Worm (Caenorhabditis elegans) whole organism, L2 larva: ENCODE data around the gene C16D9.9.

Experiments
- C34F6.9 ChIP-seq: fragments of 150-350 bp; optimal IDR thresholded peaks from 2 replicates; lab custom pipeline; 2014; ENCODE audit warnings: missing biosample characterization, missing genetic modification characterization
- F13H6.1 ChIP-seq: sonication (generic microtip); optimal IDR thresholded peaks from 2 replicates; lab custom pipeline; 2016; ENCODE audit warnings: missing genetic modification characterization, missing compliant biosample characterization
- R02D3.7 ChIP-seq: fragments of 150-350 bp; optimal IDR thresholded peaks from 2 replicates; lab custom pipeline; 2014; ENCODE audit warnings: missing biosample characterization, missing genetic modification characterization
- Y55F3AM.14 ChIP-seq: fragments of 200-800 bp; sonication (Bioruptor generic); optimal IDR thresholded peaks from 2 replicates; lab custom pipeline; 2018; ENCODE audit warnings: mild to moderate bottlenecking, missing genetic modification characterization, missing compliant biosample characterization
- ZK546.5 ChIP-seq: sonication (generic microtip); optimal IDR thresholded peaks from 2 replicates; lab custom pipeline; 2017; ENCODE audit warnings: missing biosample characterization, missing genetic modification characterization
- alr-1 ChIP-seq: fragments of 150-350 bp; optimal IDR thresholded peaks from 2 replicates; lab custom pipeline; 2014; ENCODE audit warnings: missing biosample characterization, missing genetic modification characterization
- aly-2 ChIP-seq: fragments of 150-350 bp; optimal IDR thresholded peaks from 2 replicates; lab custom pipeline; 2014; ENCODE audit warnings: missing biosample characterization, missing genetic modification characterization
- ama-1 ChIP-seq: fragments of 150-350 bp; optimal IDR thresholded peaks from 2 replicates; lab custom pipeline; 2018; ENCODE audit warnings: inconsistent platforms
- blmp-1 ChIP-seq: sonication (generic microtip); optimal IDR thresholded peaks from 2 replicates; lab custom pipeline; 2017; ENCODE audit warnings: missing genetic modification characterization, mild to moderate bottlenecking, missing compliant biosample characterization, antibody characterized with exemption, moderate library complexity; ENCODE audit not compliant: insufficient read depth
- ceh-16 ChIP-seq: fragments of 150-350 bp; optimal IDR thresholded peaks from 2 replicates; lab custom pipeline; 2014; ENCODE audit warnings: missing biosample characterization, missing genetic modification characterization
- ceh-82 ChIP-seq: fragments of 150-350 bp; optimal IDR thresholded peaks from 2 replicates; lab custom pipeline; 2014; ENCODE audit warnings: missing biosample characterization, missing genetic modification characterization
- crh-2 ChIP-seq: sonication (generic microtip); optimal IDR thresholded peaks from 2 replicates; lab custom pipeline; 2017; ENCODE audit warnings: missing biosample characterization, missing genetic modification characterization
- egl-27 ChIP-seq: sonication (generic microtip); optimal IDR thresholded peaks from 3 replicates; lab custom pipeline; 2017; ENCODE audit warnings: missing biosample characterization, missing genetic modification reagents, missing genetic modification characterization
- elt-1 ChIP-seq: fragments of 150-350 bp; optimal IDR thresholded peaks from 2 replicates; lab custom pipeline; 2014; ENCODE audit warnings: missing biosample characterization, missing genetic modification characterization
- elt-3 ChIP-seq: sonication (generic microtip); optimal IDR thresholded peaks from 2 replicates; lab custom pipeline; 2017; ENCODE audit warnings: missing biosample characterization, missing genetic modification characterization
- fos-1 ChIP-seq: fragments of 150-350 bp; optimal IDR thresholded peaks from 2 replicates; lab custom pipeline; 2014; ENCODE audit warnings: missing biosample characterization, missing genetic modification characterization
- gmeb-1 ChIP-seq: fragments of 150-350 bp; optimal IDR thresholded peaks from 2 replicates; lab custom pipeline; 2014; ENCODE audit warnings: missing biosample characterization, missing genetic modification characterization
- lin-11 ChIP-seq: fragments of 150-350 bp; sonication (generic microtip); optimal IDR thresholded peaks from 2 replicates; lab custom pipeline; 2014; ENCODE audit warnings: missing biosample characterization, missing genetic modification characterization, inconsistent platforms, mixed read lengths
- lin-13 ChIP-seq: fragments of 150-350 bp; optimal IDR thresholded peaks from 2 replicates; lab custom pipeline; 2014; ENCODE audit warnings: missing biosample characterization, missing genetic modification reagents, missing genetic modification characterization
- lin-39 ChIP-seq: fragments of 150-350 bp; optimal IDR thresholded peaks from 2 replicates; lab custom pipeline; 2014; ENCODE audit warnings: missing biosample characterization, missing genetic modification reagents, missing genetic modification characterization
- lsy-2 ChIP-seq, 2 experiments: fragments of 150-350 bp in 1 of 2; sonication (generic microtip) in 1 of 2; optimal IDR thresholded peaks; 2 replicates each; lab custom pipeline; 2014 to 2017; ENCODE audit warnings: missing biosample characterization in 2 of 2, missing genetic modification characterization in 2 of 2
- mab-5 ChIP-seq: fragments of 150-350 bp; optimal IDR thresholded peaks from 2 replicates; lab custom pipeline; 2014; ENCODE audit warnings: missing biosample characterization, missing genetic modification characterization
- mbf-1 ChIP-seq: sonication (generic microtip); optimal IDR thresholded peaks from 2 replicates; lab custom pipeline; 2017; ENCODE audit warnings: missing biosample characterization, missing genetic modification characterization
- nhr-10 ChIP-seq: sonication (generic microtip); optimal IDR thresholded peaks from 2 replicates; lab custom pipeline; 2017; ENCODE audit warnings: missing biosample characterization, missing genetic modification characterization
- nhr-11 ChIP-seq: fragments of 150-350 bp; optimal IDR thresholded peaks from 2 replicates; lab custom pipeline; 2014; ENCODE audit warnings: missing biosample characterization, missing genetic modification characterization
- nhr-12 ChIP-seq: fragments of 150-350 bp; optimal IDR thresholded peaks from 2 replicates; lab custom pipeline; 2014; ENCODE audit warnings: missing biosample characterization, missing genetic modification characterization
- nhr-129 ChIP-seq: fragments of 150-350 bp; optimal IDR thresholded peaks from 2 replicates; lab custom pipeline; 2014; ENCODE audit warnings: missing biosample characterization, missing genetic modification characterization
- nhr-21 ChIP-seq: fragments of 150-350 bp; optimal IDR thresholded peaks from 2 replicates; lab custom pipeline; 2014; ENCODE audit warnings: missing biosample characterization, missing genetic modification characterization
- nhr-23 ChIP-seq: fragments of 150-350 bp; optimal IDR thresholded peaks from 2 replicates; lab custom pipeline; 2014; ENCODE audit warnings: missing biosample characterization, missing genetic modification reagents, missing genetic modification characterization
- nhr-237 ChIP-seq: fragments of 150-350 bp; optimal IDR thresholded peaks from 2 replicates; lab custom pipeline; 2014; ENCODE audit warnings: missing biosample characterization, missing genetic modification characterization
- nhr-25 ChIP-seq: fragments of 150-350 bp; sonication (generic microtip); optimal IDR thresholded peaks from 3 replicates; lab custom pipeline; 2014; ENCODE audit warnings: missing biosample characterization, missing genetic modification characterization
- nhr-6 ChIP-seq: fragments of 150-350 bp; optimal IDR thresholded peaks from 2 replicates; lab custom pipeline; 2014; ENCODE audit warnings: missing biosample characterization, missing genetic modification characterization
- nhr-77 ChIP-seq: fragments of 150-350 bp; optimal IDR thresholded peaks from 2 replicates; lab custom pipeline; 2014; ENCODE audit warnings: missing biosample characterization, missing genetic modification characterization
- sem-4 ChIP-seq: fragments of 150-350 bp; optimal IDR thresholded peaks from 2 replicates; lab custom pipeline; 2014; ENCODE audit warnings: missing biosample characterization, missing genetic modification reagents, missing genetic modification characterization
- skn-1 ChIP-seq: sonication (generic microtip); optimal IDR thresholded peaks from 2 replicates; lab custom pipeline; 2017; ENCODE audit warnings: missing biosample characterization, missing genetic modification characterization
- sma-9 ChIP-seq, 2 experiments: fragments of 150-350 bp in 1 of 2; sonication (generic microtip) in 1 of 2; optimal IDR thresholded peaks; 2 replicates each; lab custom pipeline; 2014 to 2016; ENCODE audit warnings: missing genetic modification characterization in 2 of 2, mild to moderate bottlenecking in 1 of 2, missing biosample characterization in 1 of 2, missing compliant biosample characterization in 1 of 2, missing genetic modification reagents in 1 of 2, moderate library complexity in 1 of 2
- snpc-4 ChIP-seq: fragments of 150-350 bp; optimal IDR thresholded peaks from 2 replicates; lab custom pipeline; 2014; ENCODE audit warnings: missing biosample characterization, missing genetic modification characterization
- unc-39 ChIP-seq: fragments of 150-350 bp; optimal IDR thresholded peaks from 2 replicates; lab custom pipeline; 2014; ENCODE audit warnings: missing biosample characterization, missing genetic modification characterization
- unc-55 ChIP-seq: fragments of 150-350 bp; sonication (generic microtip); optimal IDR thresholded peaks from 3 replicates; lab custom pipeline; 2014; ENCODE audit warnings: missing biosample characterization, missing genetic modification reagents, missing genetic modification characterization
- unc-62 ChIP-seq: fragments of 150-350 bp; optimal IDR thresholded peaks from 2 replicates; lab custom pipeline; 2014; ENCODE audit warnings: missing biosample characterization, missing genetic modification reagents, missing genetic modification characterization
- zag-1 ChIP-seq: fragments of 150-350 bp; optimal IDR thresholded peaks from 2 replicates; lab custom pipeline; 2014; ENCODE audit warnings: missing biosample characterization, missing genetic modification characterization
- ztf-1 ChIP-seq: fragments of 200-800 bp; sonication (Bioruptor generic); conservative IDR thresholded peaks from 2 replicates; pipeline ENCODE4 v1.3.6; 2022; ENCODE audit warnings: missing genetic modification characterization, missing compliant biosample characterization
- ztf-11 ChIP-seq: sonication (generic microtip); optimal IDR thresholded peaks from 2 replicates; lab custom pipeline; 2017; ENCODE audit warnings: missing biosample characterization, missing genetic modification characterization
- ztf-4 ChIP-seq: fragments of 150-350 bp; optimal IDR thresholded peaks from 2 replicates; lab custom pipeline; 2014; ENCODE audit warnings: missing biosample characterization, missing genetic modification characterization

C16D9.9 gene

DNA sequence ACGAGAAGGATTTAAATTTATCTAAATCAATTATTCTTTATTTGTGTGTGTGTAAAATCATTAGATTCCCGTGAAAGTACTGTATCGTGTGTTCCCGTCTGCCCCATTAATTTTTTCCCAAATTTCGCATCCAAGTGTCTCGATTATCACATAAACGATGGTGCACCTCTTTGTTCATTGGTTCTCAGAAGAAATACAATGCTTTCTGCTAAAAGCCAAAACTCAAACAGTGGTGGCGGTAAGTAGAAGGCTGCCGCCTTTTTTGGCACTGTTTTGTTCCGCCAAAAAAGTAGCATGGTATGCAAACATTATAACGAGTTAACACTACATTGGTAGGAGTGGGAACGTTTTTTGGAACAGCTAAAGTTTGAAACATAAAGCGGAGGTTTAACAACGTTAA lies 40.6 kb upstream of the C16D9.9 start:
- TF ChIP-seq R02D3.7 (tag; lab: Kevin White, UChicago): no peak
- no peak for TF ChIP-seq mab-5 (tag; lab: Kevin White, UChicago)

DNA sequence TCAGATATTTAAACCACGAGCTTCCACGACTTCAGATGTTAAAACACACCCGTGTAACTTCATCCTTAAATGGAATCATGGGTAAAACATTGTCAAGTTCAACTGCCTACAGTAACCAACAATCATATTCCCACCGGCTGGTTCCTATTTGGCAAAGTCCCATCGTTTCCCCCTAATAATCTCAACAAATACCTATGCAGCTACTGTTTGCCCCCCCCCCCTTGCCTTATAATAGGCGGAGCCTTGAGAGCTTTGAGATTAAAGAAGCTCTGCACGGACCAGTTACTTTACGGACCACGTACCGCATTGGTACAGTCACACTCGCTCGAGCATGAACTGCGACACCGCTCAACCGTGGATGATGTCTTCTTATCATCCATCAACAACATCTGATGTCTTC lies 39.4 kb upstream of the C16D9.9 start, which contains the start of gene pax-1:
Gene pax-1 (plus strand): TSS at position 301 of the 400 bp plus-strand sequence.
- TF ChIP-seq nhr-129 (tag; lab: Kevin White, UChicago) (no peak), aly-2 (tag; lab: Kevin White, UChicago) (no peak), snpc-4 (tag; lab: Kevin White, UChicago) (no peak), ztf-4 (tag; lab: Kevin White, UChicago) (no peak), nhr-21 (no peak), C34F6.9 (tag; lab: Kevin White, UChicago) (no peak), ceh-16 (tag; lab: Kevin White, UChicago) (no peak), ztf-1 (GFP tag; lab: Robert Waterston, UW) (no peak), blmp-1 (tag; lab: Kevin White, UChicago) (no peak), mab-5 (tag; lab: Kevin White, UChicago) (no peak)
- TF ChIP-seq, all 48 proteins: peak for 0

DNA sequence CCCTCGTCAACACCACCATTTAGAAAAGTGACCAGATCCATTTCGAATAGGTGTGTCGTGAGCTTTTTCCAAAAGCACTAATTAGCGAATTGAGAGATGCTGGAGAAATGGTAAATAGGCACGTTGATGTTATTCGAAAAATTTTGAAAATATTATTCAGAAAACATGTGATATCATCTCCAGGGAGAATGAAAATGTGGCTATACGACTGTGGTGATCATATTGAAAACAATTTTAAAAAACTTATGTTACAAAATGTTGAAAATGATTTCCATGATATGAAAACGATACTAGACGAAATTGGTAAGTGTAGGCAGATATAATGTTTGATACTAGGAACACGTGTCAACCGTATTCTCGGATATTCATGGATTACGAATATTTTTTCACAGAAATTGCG lies 37.2 kb upstream of the C16D9.9 start, which contains the start of gene K07C11.10:
Gene K07C11.10 (minus strand): TSS at position 101 of the 400 bp plus-strand sequence.
- TF ChIP-seq blmp-1 (tag; lab: Kevin White, UChicago) (no peak), elt-3 (tag; lab: Kevin White, UChicago) (no peak), skn-1 (tag; lab: Kevin White, UChicago) (no peak), fos-1 (no peak), nhr-25 (no peak), nhr-21 (no peak), nhr-10 (no peak), unc-39 (no peak), R02D3.7 (tag; lab: Kevin White, UChicago) (no peak), crh-2 (tag; lab: Kevin White, UChicago) (no peak), mbf-1 (tag; lab: Kevin White, UChicago) (no peak)

DNA sequence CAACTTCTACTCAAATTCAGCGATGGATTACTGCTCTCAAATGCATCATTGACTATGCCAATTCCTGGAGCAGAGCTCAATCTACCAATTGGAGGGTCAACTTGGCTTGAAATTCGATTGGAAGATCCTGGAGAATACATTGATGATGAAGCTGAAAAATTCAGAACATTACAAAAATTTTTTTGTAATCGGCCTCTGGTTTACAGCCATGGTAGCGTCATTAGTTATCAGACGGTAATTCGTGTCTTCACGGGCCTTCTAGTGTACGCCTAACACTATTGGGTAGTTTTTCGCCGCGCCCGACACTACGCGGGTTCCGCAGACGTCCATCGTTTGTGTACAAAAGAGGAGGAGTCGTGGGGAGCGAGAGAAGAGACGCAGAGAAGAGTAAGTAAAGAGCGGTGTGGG lies 35.3 kb upstream of the C16D9.9 start:
- TF ChIP-seq R02D3.7 (tag; lab: Kevin White, UChicago) (no peak), nhr-25 (peak; percentile 71), elt-3 (tag; lab: Kevin White, UChicago) (no peak), ceh-82 (no peak), unc-62 (GFP tag; lab: Kevin White, UChicago) (peak; percentile 26), ama-1 (lab: Kevin White, UChicago) (peak; percentile 96), nhr-21 (peak; percentile 88), sem-4 (tag; lab: Kevin White, UChicago) (peak; percentile 65), alr-1 (tag; lab: Kevin White, UChicago) (no peak), lin-11 (tag; lab: Kevin White, UChicago) (peak; percentile 7), zag-1 (tag; lab: Kevin White, UChicago) (peak; percentile 23), F13H6.1 (tag; lab: Kevin White, UChicago) (peak; percentile 88), nhr-129 (tag; lab: Kevin White, UChicago) (peak; percentile 63), C34F6.9 (tag; lab: Kevin White, UChicago) (peak; percentile 61), elt-1 (tag; lab: Kevin White, UChicago) (no peak), aly-2 (tag; lab: Kevin White, UChicago) (no peak), lin-13 (GFP tag; lab: Kevin White, UChicago) (peak; percentile 77), ZK546.5 (tag; lab: Kevin White, UChicago) (no peak), egl-27 (tag; lab: Kevin White, UChicago) (peak; percentile 80), lin-39 (no peak), nhr-77 (tag; lab: Kevin White, UChicago) (peak; percentile 63), nhr-11 (tag; lab: Kevin White, UChicago) (peak; percentile 34), nhr-12 (no peak), lsy-2 (tag; optimal IDR thresholded peaks at IDR 0.05; lab: Kevin White, UChicago) (peak; percentile 65 to 78), nhr-6 (tag; lab: Kevin White, UChicago) (no peak), crh-2 (tag; lab: Kevin White, UChicago) (peak; percentile 89), ceh-16 (tag; lab: Kevin White, UChicago) (peak; percentile 40), fos-1 (peak; percentile 80), ztf-11 (tag; lab: Kevin White, UChicago) (no peak), blmp-1 (tag; lab: Kevin White, UChicago) (no peak), nhr-23 (tag; lab: Kevin White, UChicago) (no peak), mab-5 (tag; lab: Kevin White, UChicago) (no peak), ztf-4 (tag; lab: Kevin White, UChicago) (no peak), mbf-1 (tag; lab: Kevin White, UChicago) (no peak), unc-55 (GFP tag; lab: Kevin White, UChicago) (no peak), gmeb-1 (tag; lab: Kevin White, UChicago) (peak; percentile 79), Y55F3AM.14 (GFP tag; lab: Kevin White, UChicago) (peak; percentile 6), unc-39 (no peak), nhr-10 (peak; percentile 29), sma-9 (GFP tag; optimal IDR thresholded peaks at IDR 0.05; lab: Kevin White, UChicago) (peak; percentile 91), sma-9 (tag; optimal IDR thresholded peaks at IDR 0.05; lab: Kevin White, UChicago) (no peak), nhr-237 (tag; lab: Kevin White, UChicago) (no peak), snpc-4 (tag; lab: Kevin White, UChicago) (peak; percentile 99)
